Worm (Caenorhabditis elegans) whole organism, late embryonic: ENCODE measurements around the gene C28H8.2.

ENCODE experiments used
- C38D4.7 ChIP-seq: fragments of 200-800 bp; sonication (Bioruptor generic); optimal IDR thresholded peaks from 2 replicates; lab custom pipeline; 2018; ENCODE audit warnings: mild to moderate bottlenecking, missing genetic modification characterization, moderate library complexity, missing compliant biosample characterization
- F13H6.1 ChIP-seq: sonication (generic microtip); optimal IDR thresholded peaks from 2 replicates; lab custom pipeline; 2016; ENCODE audit warnings: missing genetic modification characterization, missing compliant biosample characterization
- K02D7.2 ChIP-seq: sonication (generic microtip); optimal IDR thresholded peaks from 2 replicates; lab custom pipeline; 2017; ENCODE audit warnings: mild to moderate bottlenecking, missing genetic modification characterization, missing compliant biosample characterization
- T23F11.4 ChIP-seq: fragments of 200-800 bp; sonication (Bioruptor generic); optimal IDR thresholded peaks from 2 replicates; lab custom pipeline; 2018; ENCODE audit warnings: mild to moderate bottlenecking, missing genetic modification characterization, missing compliant biosample characterization
- ama-1 ChIP-seq: fragments of 150-350 bp; optimal IDR thresholded peaks from 2 replicates; lab custom pipeline; 2014
- ceh-14 ChIP-seq: sonication (generic microtip); optimal IDR thresholded peaks from 2 replicates; lab custom pipeline; 2016; ENCODE audit warnings: missing genotype, missing genetic modification characterization, missing compliant biosample characterization
- ceh-2 ChIP-seq: sonication (generic microtip); optimal IDR thresholded peaks from 2 replicates; lab custom pipeline; 2016; ENCODE audit warnings: missing genotype, missing genetic modification characterization, missing compliant biosample characterization
- ceh-31 ChIP-seq: sonication (generic microtip); optimal IDR thresholded peaks from 2 replicates; lab custom pipeline; 2016; ENCODE audit warnings: missing genetic modification characterization, missing compliant biosample characterization
- ceh-45 ChIP-seq: fragments of 200-800 bp; sonication (Bioruptor generic); IDR thresholded peaks from 2 replicates; pipeline ENCODE4 v1.3.6; 2022; ENCODE audit warnings: missing genetic modification reagents, missing genetic modification characterization, missing compliant biosample characterization
- ceh-48 ChIP-seq: sonication (generic microtip); optimal IDR thresholded peaks from 2 replicates; lab custom pipeline; 2016; ENCODE audit warnings: missing genetic modification characterization, inconsistent platforms, missing compliant biosample characterization
- ceh-9 ChIP-seq: sonication (generic microtip); optimal IDR thresholded peaks from 2 replicates; lab custom pipeline; 2016; ENCODE audit warnings: mild to moderate bottlenecking, missing genetic modification characterization, inconsistent platforms, missing compliant biosample characterization
- che-1 ChIP-seq: sonication (generic microtip); optimal IDR thresholded peaks from 2 replicates; lab custom pipeline; 2016; ENCODE audit warnings: mild to moderate bottlenecking, missing genetic modification characterization, missing compliant biosample characterization
- dmd-4 ChIP-seq: sonication (generic microtip); optimal IDR thresholded peaks from 2 replicates; lab custom pipeline; 2016; ENCODE audit warnings: borderline replicate concordance, missing genetic modification characterization, missing compliant biosample characterization
- ets-4 ChIP-seq: sonication (generic microtip); optimal IDR thresholded peaks from 2 replicates; lab custom pipeline; 2016; ENCODE audit warnings: missing genetic modification characterization, missing compliant biosample characterization
- fkh-10 ChIP-seq: fragments of 150-350 bp; optimal IDR thresholded peaks from 2 replicates; lab custom pipeline; 2014; ENCODE audit warnings: missing biosample characterization, missing genetic modification reagents, missing genetic modification characterization
- gmeb-2 ChIP-seq: sonication (generic microtip); optimal IDR thresholded peaks from 2 replicates; lab custom pipeline; 2016; ENCODE audit warnings: missing genetic modification characterization, inconsistent platforms, missing compliant biosample characterization
- hlh-13 ChIP-seq: fragments of 200-800 bp; sonication (Bioruptor generic); optimal IDR thresholded peaks from 2 replicates; lab custom pipeline; 2018; ENCODE audit warnings: mild to moderate bottlenecking, missing genetic modification characterization, missing compliant biosample characterization
- hlh-6 ChIP-seq: sonication (generic microtip); optimal IDR thresholded peaks from 2 replicates; lab custom pipeline; 2016; ENCODE audit warnings: missing genotype, missing genetic modification characterization, missing compliant biosample characterization
- hlh-8 ChIP-seq: sonication (generic microtip); optimal IDR thresholded peaks from 2 replicates; lab custom pipeline; 2016; ENCODE audit warnings: missing genotype, missing genetic modification characterization, missing compliant biosample characterization
- lin-11 ChIP-seq: fragments of 200-800 bp; sonication (Bioruptor generic); optimal IDR thresholded peaks from 2 replicates; lab custom pipeline; 2018; ENCODE audit warnings: mild to moderate bottlenecking, missing genetic modification characterization, missing compliant biosample characterization
- madf-2 ChIP-seq: sonication (generic microtip); optimal IDR thresholded peaks from 2 replicates; lab custom pipeline; 2017; ENCODE audit warnings: missing genetic modification characterization, missing compliant biosample characterization
- nfya-1 ChIP-seq: sonication (generic microtip); optimal IDR thresholded peaks from 2 replicates; lab custom pipeline; 2017; ENCODE audit warnings: missing genetic modification characterization, mild to moderate bottlenecking, missing compliant biosample characterization, antibody characterized with exemption, moderate library complexity
- npax-4 ChIP-seq: sonication (generic microtip); optimal IDR thresholded peaks from 2 replicates; lab custom pipeline; 2016; ENCODE audit warnings: missing genetic modification characterization, missing compliant biosample characterization
- odd-2 ChIP-seq: sonication (generic microtip); optimal IDR thresholded peaks from 2 replicates; lab custom pipeline; 2017; ENCODE audit warnings: antibody characterized with exemption, mild to moderate bottlenecking, missing genetic modification characterization, missing compliant biosample characterization
- pag-3 ChIP-seq: sonication (generic microtip); optimal IDR thresholded peaks from 2 replicates; lab custom pipeline; 2016; ENCODE audit warnings: missing compliant biosample characterization, missing genetic modification characterization, borderline replicate concordance
- pat-9 ChIP-seq: fragments of 200-800 bp; sonication (Bioruptor generic); optimal IDR thresholded peaks from 2 replicates; lab custom pipeline; 2018; ENCODE audit warnings: mild to moderate bottlenecking, missing genetic modification characterization, moderate library complexity, missing compliant biosample characterization
- pha-2 ChIP-seq: sonication (generic microtip); optimal IDR thresholded peaks from 2 replicates; lab custom pipeline; 2017; ENCODE audit warnings: mild to moderate bottlenecking, missing genetic modification characterization, missing compliant biosample characterization
- pqm-1 ChIP-seq: sonication (generic microtip); optimal IDR thresholded peaks from 2 replicates; lab custom pipeline; 2016; ENCODE audit warnings: missing genetic modification characterization, missing compliant biosample characterization
- rnt-1 ChIP-seq: sonication (generic microtip); optimal IDR thresholded peaks from 2 replicates; lab custom pipeline; 2016; ENCODE audit warnings: missing genetic modification characterization, missing compliant biosample characterization
- sdc-2 ChIP-seq: sonication (generic microtip); optimal IDR thresholded peaks from 2 replicates; lab custom pipeline; 2016; ENCODE audit warnings: missing genotype, missing genetic modification characterization, missing compliant biosample characterization
- sox-4 ChIP-seq: sonication (generic microtip); optimal IDR thresholded peaks from 2 replicates; lab custom pipeline; 2017; ENCODE audit warnings: mild to moderate bottlenecking, missing genetic modification characterization, inconsistent platforms, missing compliant biosample characterization
- syd-9 ChIP-seq: sonication (generic microtip); optimal IDR thresholded peaks from 2 replicates; lab custom pipeline; 2016; ENCODE audit warnings: mild to moderate bottlenecking, missing genetic modification characterization, moderate library complexity, missing compliant biosample characterization
- tbx-2 ChIP-seq: sonication (generic microtip); optimal IDR thresholded peaks from 2 replicates; lab custom pipeline; 2016; ENCODE audit warnings: missing genetic modification characterization, missing compliant biosample characterization
- tbx-7 ChIP-seq: sonication (generic microtip); optimal IDR thresholded peaks from 2 replicates; lab custom pipeline; 2016; ENCODE audit warnings: missing genotype, missing genetic modification characterization, missing compliant biosample characterization
- ttx-3 ChIP-seq: sonication (generic microtip); optimal IDR thresholded peaks from 2 replicates; lab custom pipeline; 2016; ENCODE audit warnings: missing genetic modification reagents, missing genetic modification characterization, missing compliant biosample characterization
- unc-3 ChIP-seq, 2 experiments: fragments of 200-800 bp in 1 of 2; sonication (Bioruptor generic) in 1 of 2; sonication (generic microtip) in 1 of 2; conservative IDR thresholded peaks in 1 of 2; optimal IDR thresholded peaks in 1 of 2; 2 replicates each; pipeline versions ENCODE4 v1.3.6 to Lab custom; 2016 to 2022; ENCODE audit warnings: missing compliant biosample characterization in 2 of 2, missing genetic modification characterization in 2 of 2, missing genetic modification reagents in 1 of 2
- unc-42 ChIP-seq: sonication (generic microtip); optimal IDR thresholded peaks from 2 replicates; lab custom pipeline; 2016; ENCODE audit warnings: missing genotype, missing genetic modification characterization, missing compliant biosample characterization
- unc-86 ChIP-seq: sonication (generic microtip); optimal IDR thresholded peaks from 2 replicates; lab custom pipeline; 2016; ENCODE audit warnings: missing genetic modification characterization, missing compliant biosample characterization

Gene C28H8.2

DNA sequence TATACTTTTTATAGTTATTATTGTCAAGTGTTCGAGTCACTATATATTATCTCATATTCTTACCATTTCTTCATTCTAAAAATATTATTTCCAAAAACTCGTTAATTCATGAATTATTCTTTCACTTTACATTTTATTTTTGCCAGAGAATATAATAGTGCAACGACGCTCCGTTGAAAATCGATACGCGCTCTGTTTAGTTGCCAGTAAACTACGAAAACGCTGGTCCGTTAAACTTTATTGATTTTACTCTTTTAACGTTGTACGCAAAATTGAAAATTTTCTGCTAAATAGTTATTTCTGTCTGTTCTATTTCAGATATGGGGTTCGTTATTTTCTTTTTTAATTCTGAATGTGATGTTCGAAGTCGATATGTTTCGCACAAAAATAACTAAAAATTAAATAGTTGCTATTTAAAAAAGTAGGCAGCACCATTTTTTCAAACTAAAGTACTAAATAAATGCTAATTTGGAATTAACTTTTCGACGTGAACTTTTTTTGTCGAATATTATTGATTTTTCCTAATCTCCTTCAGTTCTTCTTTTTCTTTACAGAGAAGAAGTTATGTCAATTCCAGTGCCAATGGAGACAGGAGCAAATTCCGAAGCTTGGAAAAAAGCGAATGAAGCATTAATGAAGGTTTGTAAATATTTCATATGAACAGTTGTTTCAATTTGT, 40.7 kb upstream of the C28H8.2 start, which contains the start of gene hpo-10:
Gene hpo-10, plus strand, starts transcription at position 199 of the 678 bp plus-strand sequence.
- TF ChIP-seq pat-9, result no peak
- no peak for TF ChIP-seq tbx-7 (tag; lab: Kevin White, UChicago)
- TF ChIP-seq ceh-48, result peak; percentile 93
- TF ChIP-seq nfya-1, result peak; percentile 18
- TF ChIP-seq ceh-31, result peak; percentile 13
- TF ChIP-seq hlh-13 (GFP tag; lab: Kevin White, UChicago), result no peak
- no peak for TF ChIP-seq tbx-2 (tag; lab: Kevin White, UChicago)
- no peak for TF ChIP-seq pag-3 (tag; lab: Kevin White, UChicago)
- TF ChIP-seq ttx-3 (tag; lab: Kevin White, UChicago), result no peak
- TF ChIP-seq che-1, result no peak
- TF ChIP-seq, all 69 proteins: peak for 3

DNA sequence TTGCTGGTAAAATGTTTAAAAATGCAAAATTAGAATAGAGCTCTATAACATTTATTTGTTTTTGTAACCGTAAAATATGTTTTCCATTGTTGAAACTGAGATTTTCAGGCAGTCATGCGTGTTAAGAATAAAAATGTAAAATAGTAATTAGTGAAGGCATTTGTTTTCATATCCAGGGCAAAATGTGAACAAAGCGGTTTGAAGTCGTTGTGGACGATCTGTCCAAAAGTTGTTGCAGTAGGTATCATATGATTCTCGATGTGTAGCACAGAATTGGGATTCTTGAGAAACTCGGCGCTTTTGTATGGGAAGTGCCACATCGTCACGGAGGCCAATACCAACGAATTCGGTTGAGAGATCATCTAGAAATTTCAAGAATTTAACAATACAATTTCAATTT, 37.8 kb upstream of the C28H8.2 start:
- TF ChIP-seq fkh-10 (GFP tag; lab: Kevin White, UChicago) (no peak), ttx-3 (tag; lab: Kevin White, UChicago) (no peak), odd-2 (tag; lab: Kevin White, UChicago) (no peak), ama-1 (lab: Kevin White, UChicago) (peak; percentile 0)

DNA sequence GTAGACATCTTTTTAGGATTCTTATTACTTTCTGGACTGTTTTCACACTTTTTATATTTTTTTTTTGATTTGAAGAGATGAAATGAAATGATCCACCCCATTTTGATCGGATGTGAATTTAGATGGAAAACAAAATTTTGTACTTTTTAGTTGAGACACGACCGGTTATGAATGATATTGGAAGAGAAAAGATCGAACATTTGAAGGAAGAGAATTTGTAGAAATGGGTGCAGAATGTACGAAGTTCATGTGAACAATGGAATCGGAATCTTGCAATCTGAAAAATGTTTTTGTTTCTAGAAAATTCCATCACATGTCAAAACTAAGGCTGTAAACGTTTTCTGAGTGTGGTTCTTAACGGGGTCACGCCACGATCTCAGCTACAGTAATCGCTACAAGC, 37.3 kb upstream of the C28H8.2 start, which contains the start of gene F01F1.14:
Gene F01F1.14, minus strand, starts transcription at position 101 of the 400 bp plus-strand sequence.
- TF ChIP-seq sdc-2 (tag; lab: Kevin White, UChicago) (no peak), pqm-1 (tag; lab: Kevin White, UChicago) (no peak), hlh-6 (no peak), C38D4.7 (GFP tag; lab: Kevin White, UChicago) (no peak), dmd-4 (tag; lab: Kevin White, UChicago) (no peak), ttx-3 (tag; lab: Kevin White, UChicago) (no peak), T23F11.4 (GFP tag; lab: Kevin White, UChicago) (no peak), gmeb-2 (tag; lab: Kevin White, UChicago) (no peak), F13H6.1 (tag; lab: Kevin White, UChicago) (no peak), tbx-7 (tag; lab: Kevin White, UChicago) (no peak), sox-4 (tag; lab: Kevin White, UChicago) (no peak), npax-4 (no peak), che-1 (no peak), ceh-31 (no peak), ets-4 (no peak), K02D7.2 (no peak), rnt-1 (no peak), pha-2 (tag; lab: Kevin White, UChicago) (no peak)

DNA sequence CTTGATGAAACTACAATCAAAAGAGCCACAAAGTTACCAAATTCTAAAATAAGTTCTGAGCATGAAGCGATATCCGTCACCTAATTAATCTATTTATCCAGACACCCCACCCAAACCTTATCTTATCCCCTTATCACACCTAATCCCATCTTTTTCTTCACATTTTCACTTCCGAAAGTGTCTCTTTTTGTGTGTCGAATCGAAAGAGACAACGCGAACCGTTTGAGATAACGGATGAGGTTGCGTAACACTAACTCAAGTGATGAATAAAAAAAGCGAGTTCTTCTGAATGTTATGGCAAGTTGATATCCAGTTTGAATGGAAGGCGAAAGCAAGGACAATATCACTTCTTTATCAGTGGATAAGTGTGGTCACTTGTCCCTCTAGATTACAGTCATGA, 36.6 kb upstream of the C28H8.2 start:
- TF ChIP-seq syd-9 (tag; lab: Kevin White, UChicago) (no peak), ceh-2 (tag; lab: Kevin White, UChicago) (no peak), ceh-9 (tag; lab: Kevin White, UChicago) (no peak), lin-11 (tag; lab: Kevin White, UChicago) (no peak), hlh-8 (tag; lab: Kevin White, UChicago) (no peak), unc-42 (no peak), C38D4.7 (GFP tag; lab: Kevin White, UChicago) (no peak), ceh-45 (GFP tag; lab: Robert Waterston, UW) (no peak), unc-86 (tag; lab: Kevin White, UChicago) (no peak), pag-3 (tag; lab: Kevin White, UChicago) (no peak), madf-2 (tag; lab: Kevin White, UChicago) (no peak), ceh-14 (tag; lab: Kevin White, UChicago) (no peak), unc-3 (GFP tag; conservative IDR thresholded peaks at IDR 0.05; lab: Robert Waterston, UW) (no peak), unc-3 (tag; optimal IDR thresholded peaks at IDR 0.05; lab: Kevin White, UChicago) (no peak)
